Worm (Caenorhabditis elegans): Measurements from ENCODE around the gene glb-24.

glb-24 gene

DNA sequence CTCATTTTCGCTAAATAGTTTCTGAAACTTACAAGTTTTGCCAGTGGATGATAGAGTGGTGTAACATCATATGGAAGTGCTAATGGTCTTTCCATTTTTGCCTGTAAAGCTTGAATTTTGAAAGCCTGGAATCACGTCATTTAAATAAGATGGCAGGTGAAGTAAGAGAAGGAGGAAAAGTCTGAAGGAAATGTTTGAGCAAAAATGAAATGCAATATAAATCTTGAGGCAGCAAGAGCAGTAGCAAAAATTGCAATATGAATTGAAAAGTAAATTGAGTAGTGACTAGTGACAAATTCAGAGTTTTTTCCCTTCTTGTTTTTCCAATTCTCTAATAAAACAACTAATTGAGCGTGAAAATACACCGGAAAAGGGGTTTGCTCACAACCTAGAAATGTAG, at the start of gene glb-24:
Gene glb-24 (minus strand): TSS at position 101 of the 400 bp plus-strand sequence.
- TF ChIP-seq him-1 (tag; optimal IDR thresholded peaks at IDR 0.05) = no peak

DNA sequence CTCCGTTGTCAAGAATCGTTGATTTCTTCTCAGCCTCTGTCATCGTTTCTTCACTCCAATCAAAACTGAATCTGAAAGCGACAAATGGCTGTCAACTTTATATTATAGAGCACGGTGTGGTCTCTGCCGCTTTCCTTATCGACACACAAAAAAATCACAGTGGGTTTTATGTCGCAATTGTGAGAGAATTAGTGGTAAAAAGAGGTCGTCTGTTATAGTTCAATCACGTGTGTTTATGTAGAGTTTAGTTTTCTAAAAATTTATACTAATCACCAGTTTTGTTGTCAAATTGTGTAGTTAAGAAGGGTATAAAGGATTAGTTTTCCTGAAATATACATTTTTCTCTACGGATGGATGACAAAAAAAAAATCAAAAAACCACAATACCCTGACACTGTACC, 49.2 kb upstream of the glb-24 start, which contains the start of gene T16G1.7:
Gene T16G1.7 (minus strand): TSS at position 137 of the 400 bp plus-strand sequence.
- no peak for TF ChIP-seq W03F9.2 (tag; optimal IDR thresholded peaks at IDR 0.05)
- TF ChIP-seq him-1 (tag; optimal IDR thresholded peaks at IDR 0.05) = no peak
- TF ChIP-seq dao-5 (tag; optimal IDR thresholded peaks at IDR 0.05) = no peak

DNA sequence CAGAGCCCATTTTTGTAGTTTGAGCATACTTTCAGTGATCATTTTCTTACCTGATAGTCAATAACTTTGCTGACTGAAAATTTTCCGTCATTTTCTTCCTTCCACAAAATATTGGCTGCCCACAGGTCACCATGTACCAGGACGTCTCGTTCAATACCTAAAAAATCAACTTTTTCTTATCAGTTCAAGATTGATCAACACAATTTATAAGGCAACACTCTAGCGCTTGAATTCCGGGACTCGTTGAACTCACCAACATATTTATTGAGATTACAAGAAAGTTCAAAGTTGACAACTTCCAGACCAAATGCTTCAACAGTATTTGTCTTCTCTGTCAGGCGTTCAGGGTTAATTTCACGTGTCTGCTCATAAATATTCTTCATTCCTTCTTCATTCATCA, 47.9 kb upstream of the glb-24 start:
- TF ChIP-seq W03F9.2 (tag; optimal IDR thresholded peaks at IDR 0.05) (no peak), him-1 (tag; optimal IDR thresholded peaks at IDR 0.05) (no peak), dao-5 (tag; optimal IDR thresholded peaks at IDR 0.05) (no peak)

DNA sequence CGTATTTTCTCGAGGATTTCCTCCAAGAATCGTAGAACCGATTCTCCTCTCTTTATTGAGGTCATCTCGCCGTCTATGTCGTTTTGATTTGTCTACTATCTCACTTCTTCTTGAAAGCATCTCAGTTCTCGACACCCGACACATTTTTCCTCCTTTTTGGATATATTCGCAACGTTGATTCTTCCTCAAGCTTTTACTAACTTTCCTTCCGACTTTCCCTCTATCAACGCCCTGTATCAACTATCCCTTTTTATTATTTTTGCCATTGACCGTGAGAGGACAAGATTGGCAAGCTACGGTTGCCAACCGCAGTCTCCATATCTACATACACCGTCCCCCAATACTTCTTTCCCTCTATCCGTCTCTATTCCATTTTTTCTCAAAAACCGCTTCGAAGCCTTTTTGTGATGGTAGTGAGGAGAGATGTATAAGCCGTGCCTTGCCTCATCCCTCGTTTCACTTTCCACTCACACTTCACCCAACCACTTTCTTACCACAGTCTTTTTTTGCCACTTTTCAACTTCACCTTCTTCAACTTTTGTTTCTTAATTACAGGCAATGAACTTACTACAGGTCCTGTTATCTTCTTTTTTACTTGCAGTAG, 43.3 kb upstream of the glb-24 start, which contains the start of gene T16G1.2:
Gene T16G1.2 (plus strand): TSS at position 554 of the 604 bp plus-strand sequence.
- TF ChIP-seq W03F9.2 (tag; optimal IDR thresholded peaks at IDR 0.05) (no peak), him-1 (tag; optimal IDR thresholded peaks at IDR 0.05) (no peak), dao-5 (tag; optimal IDR thresholded peaks at IDR 0.05) (no peak)

DNA sequence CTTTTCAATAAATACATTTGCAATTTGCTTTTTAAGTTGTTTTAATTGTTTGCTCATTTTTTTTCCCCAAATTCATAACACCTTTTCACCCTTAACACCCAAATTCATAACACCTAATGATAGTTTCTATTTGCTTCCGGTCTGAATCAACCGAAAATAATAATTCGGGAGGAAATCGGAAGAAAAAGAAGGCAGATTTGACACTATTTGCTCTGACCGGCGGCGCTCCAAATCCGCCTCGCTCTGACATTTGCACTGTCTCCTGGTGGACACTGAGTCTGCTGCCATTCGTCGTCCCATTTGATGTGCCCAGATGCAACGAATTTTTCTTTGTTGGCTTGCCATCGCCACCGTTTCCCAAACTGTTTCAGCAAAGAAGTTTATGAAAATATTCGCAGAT, 38.4 kb upstream of the glb-24 start, which contains the start of gene pqn-67:
Gene pqn-67 (plus strand): TSS at position 301 of the 400 bp plus-strand sequence.
- no peak for TF ChIP-seq W03F9.2 (tag; optimal IDR thresholded peaks at IDR 0.05)

ce11 chrV:12922308-12922707, 36.5 kb upstream of the glb-24 start, which contains the start of gene dhrs-4:
Gene dhrs-4, plus strand, starts transcription at chrV:12922608.
- TF ChIP-seq W03F9.2 (tag; optimal IDR thresholded peaks at IDR 0.05) (no peak), dao-5 (tag; optimal IDR thresholded peaks at IDR 0.05) (no peak), him-1 (tag; optimal IDR thresholded peaks at IDR 0.05) (no peak)

DNA sequence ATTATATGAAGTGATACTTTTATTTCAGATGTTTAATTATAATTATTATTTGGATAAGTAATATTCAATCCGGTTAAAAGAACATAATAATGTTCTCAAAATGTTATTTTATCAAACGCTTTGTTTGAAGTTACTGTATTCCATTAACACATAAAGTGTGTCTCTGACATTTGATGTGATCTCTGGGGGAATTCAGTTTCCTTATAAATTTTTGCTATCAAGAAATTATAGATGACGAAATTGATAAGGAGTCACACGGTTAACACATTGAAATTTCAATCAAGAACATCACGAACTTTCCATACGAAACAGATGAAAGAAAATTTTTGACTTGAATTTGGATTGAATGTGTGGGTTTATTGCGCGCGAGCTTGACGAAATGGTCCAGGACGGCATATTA, 35.9 kb upstream of the glb-24 start:
- no peak for TF ChIP-seq W03F9.2 (tag; optimal IDR thresholded peaks at IDR 0.05)

DNA sequence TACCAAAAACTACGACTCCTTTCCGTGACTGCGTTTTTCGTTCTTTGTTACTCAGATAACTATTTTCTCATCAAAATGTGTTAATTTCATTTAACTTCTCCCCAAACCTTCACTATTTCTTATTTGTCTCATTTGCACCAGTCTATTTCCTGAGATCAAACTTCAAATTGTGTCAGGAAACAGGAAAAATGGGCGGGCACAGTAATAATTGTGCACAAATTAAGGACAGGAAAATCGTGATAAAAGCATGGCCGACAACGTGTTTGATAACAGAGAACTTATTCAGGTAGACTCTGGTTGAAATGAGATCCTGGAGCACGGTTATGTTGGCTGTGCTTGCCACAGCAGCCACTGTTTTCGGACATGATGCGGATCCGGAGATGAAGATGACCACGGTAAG, 33.9 kb upstream of the glb-24 start, which contains the start of gene lipl-1:
Gene lipl-1 (plus strand): TSS at position 282 of the 400 bp plus-strand sequence.
- TF ChIP-seq W03F9.2 (tag; optimal IDR thresholded peaks at IDR 0.05) (no peak), him-1 (tag; optimal IDR thresholded peaks at IDR 0.05) (no peak), dao-5 (tag; optimal IDR thresholded peaks at IDR 0.05) (no peak)

ce11 chrV:12909544-12910157, 23.9 kb upstream of the glb-24 start, which contains the start of gene nid-1:
Gene nid-1, plus strand, starts transcription at chrV:12910107.
- peak; percentile 40 for TF ChIP-seq W03F9.2 (tag; optimal IDR thresholded peaks at IDR 0.05)
- no peak for TF ChIP-seq him-1 (tag; optimal IDR thresholded peaks at IDR 0.05)
- no peak for TF ChIP-seq dao-5 (tag; optimal IDR thresholded peaks at IDR 0.05)

DNA sequence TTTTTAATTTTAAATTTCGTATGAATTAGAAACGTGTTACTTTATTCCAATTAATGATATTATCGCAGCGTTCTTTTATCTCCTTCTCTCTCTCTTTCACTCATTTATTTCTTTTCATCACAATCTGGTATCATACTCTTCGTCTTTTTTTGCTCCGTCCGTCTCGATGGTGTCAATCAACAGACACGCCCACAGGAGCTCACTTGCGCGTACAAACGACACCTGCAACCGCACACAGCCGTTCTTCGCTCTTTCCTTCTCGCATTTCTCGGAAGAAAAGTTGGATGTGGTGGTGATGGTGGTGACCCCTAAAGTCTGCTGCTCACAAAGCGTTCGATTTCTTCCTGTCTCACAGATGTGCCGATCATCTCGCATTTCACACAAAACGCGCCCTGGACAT, 22.9 kb upstream of the glb-24 start:
- no peak for TF ChIP-seq him-1 (tag; optimal IDR thresholded peaks at IDR 0.05)
- no peak for TF ChIP-seq W03F9.2 (tag; optimal IDR thresholded peaks at IDR 0.05)
- no peak for TF ChIP-seq dao-5 (tag; optimal IDR thresholded peaks at IDR 0.05)

DNA sequence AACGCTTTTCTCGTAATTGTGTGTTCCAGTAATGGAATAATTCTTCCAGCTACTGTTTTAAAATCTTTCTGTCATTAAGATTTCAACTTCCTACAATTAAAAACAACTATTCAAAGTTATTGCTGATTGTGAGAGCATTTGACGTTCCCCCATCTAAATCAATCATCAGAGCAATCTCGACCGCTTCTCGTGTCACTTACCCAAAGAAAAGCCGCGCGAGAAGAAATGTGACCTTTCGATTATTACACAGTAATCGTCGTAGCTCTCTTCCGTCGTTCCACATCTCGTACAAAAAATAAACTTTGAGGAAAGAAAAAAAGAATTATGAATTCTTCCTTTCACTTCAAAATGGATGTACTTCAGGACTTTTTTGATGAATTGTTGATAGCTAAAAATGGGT, 21.7 kb upstream of the glb-24 start:
- TF ChIP-seq him-1 (tag; optimal IDR thresholded peaks at IDR 0.05) = no peak
- TF ChIP-seq W03F9.2 (tag; optimal IDR thresholded peaks at IDR 0.05) = no peak
- no peak for TF ChIP-seq dao-5 (tag; optimal IDR thresholded peaks at IDR 0.05)

DNA sequence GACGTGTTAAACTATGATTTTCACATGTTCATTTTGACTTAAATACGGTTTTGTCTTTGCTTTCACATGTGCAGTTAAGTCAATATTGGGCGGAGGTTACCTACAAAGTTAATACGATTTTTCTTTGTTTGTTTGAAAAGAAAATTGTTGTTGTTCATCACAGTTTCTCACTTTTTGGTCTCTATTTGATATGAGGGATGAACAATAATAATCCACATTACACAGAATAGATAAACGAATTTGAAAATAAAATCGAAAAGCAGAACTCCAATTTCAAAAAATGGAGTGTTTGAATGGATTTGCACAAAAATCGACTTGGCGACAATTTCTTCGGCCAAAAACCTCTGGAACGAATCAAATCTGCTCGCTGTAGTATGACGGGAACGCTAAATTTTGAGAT, 21.0 kb upstream of the glb-24 start, which contains the start of gene ttr-29:
Gene ttr-29 (minus strand): TSS at position 101 of the 400 bp plus-strand sequence.
- no peak for TF ChIP-seq dao-5 (tag; optimal IDR thresholded peaks at IDR 0.05)
- no peak for TF ChIP-seq W03F9.2 (tag; optimal IDR thresholded peaks at IDR 0.05)

DNA sequence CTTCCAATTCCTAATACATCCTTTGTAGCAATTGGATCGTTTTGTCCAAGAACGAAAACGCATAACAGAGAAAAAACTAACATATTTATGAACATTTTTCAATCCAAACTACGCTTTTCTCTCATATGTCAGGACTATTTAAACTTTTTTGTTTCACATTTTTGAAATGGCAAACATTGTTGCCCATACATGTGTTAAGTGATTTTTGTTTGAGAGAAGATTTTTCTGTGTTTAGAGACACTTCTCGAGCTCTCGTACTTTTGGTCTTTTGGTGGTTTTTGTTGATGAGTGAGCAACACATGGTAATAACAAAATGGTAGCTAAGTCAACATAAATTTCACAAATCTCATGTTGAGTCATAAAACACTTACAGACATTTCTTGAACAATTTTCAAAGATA, 19.3 kb upstream of the glb-24 start, which contains the start of gene ttr-28:
Gene ttr-28 (minus strand): TSS at position 101 of the 400 bp plus-strand sequence.
- TF ChIP-seq him-1 (tag; optimal IDR thresholded peaks at IDR 0.05) (no peak), W03F9.2 (tag; optimal IDR thresholded peaks at IDR 0.05) (no peak), dao-5 (tag; optimal IDR thresholded peaks at IDR 0.05) (no peak)

DNA sequence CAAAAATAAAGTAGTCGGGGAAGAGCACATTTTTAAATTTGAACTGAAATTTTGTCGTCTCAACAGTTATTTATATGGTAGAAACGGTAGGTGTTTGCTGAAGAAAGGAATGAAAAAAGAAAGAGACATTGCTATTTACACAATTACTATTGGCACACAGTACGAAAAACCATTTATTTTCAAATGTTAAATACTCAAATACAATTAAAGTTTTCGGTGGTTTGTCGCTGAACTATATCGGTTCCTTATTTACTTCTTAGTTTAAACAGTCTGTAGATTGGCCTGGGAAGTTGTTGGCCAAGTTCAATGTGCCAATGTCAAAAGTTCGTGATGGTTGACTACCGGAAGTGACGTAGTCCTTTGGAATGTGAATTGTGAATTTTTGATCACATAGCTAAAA, 18.3 kb upstream of the glb-24 start, which contains the start of gene ttr-27:
Gene ttr-27 (minus strand): TSS at position 45 of the 400 bp plus-strand sequence.
- TF ChIP-seq W03F9.2 (tag; optimal IDR thresholded peaks at IDR 0.05) = no peak
- TF ChIP-seq him-1 (tag; optimal IDR thresholded peaks at IDR 0.05) = no peak
- no peak for TF ChIP-seq dao-5 (tag; optimal IDR thresholded peaks at IDR 0.05)
